Fruit fly (Drosophila melanogaster): Measurements from ENCODE around the gene CG4009.

The CG4009 gene

DNA sequence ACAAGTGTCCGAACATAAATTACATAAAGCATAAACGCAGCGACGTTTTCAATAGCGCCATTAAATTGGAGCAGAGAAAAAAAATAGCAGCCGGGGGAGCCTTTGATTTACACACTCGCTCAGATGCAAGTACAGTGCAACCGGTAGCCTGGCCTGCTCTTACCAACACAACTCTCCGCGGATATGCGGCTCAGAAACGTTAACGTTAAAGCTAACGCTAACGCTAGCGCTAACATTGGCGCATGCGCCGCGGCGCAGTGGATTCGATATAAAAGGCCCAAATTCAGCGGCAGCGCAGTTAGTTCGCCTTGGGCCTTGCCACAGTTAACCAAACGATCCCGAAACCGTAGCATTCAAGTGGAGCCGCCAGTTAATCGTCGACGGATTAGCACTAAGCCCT, 21.6 kb downstream of the CG4009 start, which contains the start of gene Pxd:
TSS of gene Pxd (plus strand) at position 301 of the 400 bp plus-strand sequence.
- TF ChIP-seq Blimp-1 (GFP tag; optimal IDR thresholded peaks at IDR 0.05): no peak
- TF ChIP-seq CG10631 (GFP tag; optimal IDR thresholded peaks at IDR 0.05): no peak
- no peak for TF ChIP-seq CG11762 (GFP tag; optimal IDR thresholded peaks at IDR 0.05; ENCODE audit: insufficient read depth)
- TF ChIP-seq CG8119 (GFP tag; IDR thresholded peaks at IDR 0.05): no peak
- TF ChIP-seq acj6 (GFP tag; optimal IDR thresholded peaks at IDR 0.05): no peak
- TF ChIP-seq CG6276 (GFP tag; optimal IDR thresholded peaks at IDR 0.05): no peak
- no peak for TF ChIP-seq CG32006 (GFP tag; optimal IDR thresholded peaks at IDR 0.05)
- TF ChIP-seq Smox (GFP tag; optimal IDR thresholded peaks at IDR 0.05): no peak
- TF ChIP-seq Sox14 (GFP tag; optimal IDR thresholded peaks at IDR 0.05): no peak
- TF ChIP-seq CG15336 (GFP tag; IDR thresholded peaks at IDR 0.05): no peak
- no peak for TF ChIP-seq fd59A (GFP tag; optimal IDR thresholded peaks at IDR 0.05)
- no peak for TF ChIP-seq Hr38 (GFP tag; optimal IDR thresholded peaks at IDR 0.05)
- no peak for TF ChIP-seq topi (GFP tag; optimal IDR thresholded peaks at IDR 0.05)
- no peak for TF ChIP-seq CG1621 (tag; optimal IDR thresholded peaks at IDR 0.05)
- TF ChIP-seq eg (GFP tag; IDR thresholded peaks at IDR 0.05): no peak
- no peak for TF ChIP-seq cyc (GFP tag; optimal IDR thresholded peaks at IDR 0.05)
- no peak for TF ChIP-seq CG4318 (GFP tag; optimal IDR thresholded peaks at IDR 0.05)

DNA sequence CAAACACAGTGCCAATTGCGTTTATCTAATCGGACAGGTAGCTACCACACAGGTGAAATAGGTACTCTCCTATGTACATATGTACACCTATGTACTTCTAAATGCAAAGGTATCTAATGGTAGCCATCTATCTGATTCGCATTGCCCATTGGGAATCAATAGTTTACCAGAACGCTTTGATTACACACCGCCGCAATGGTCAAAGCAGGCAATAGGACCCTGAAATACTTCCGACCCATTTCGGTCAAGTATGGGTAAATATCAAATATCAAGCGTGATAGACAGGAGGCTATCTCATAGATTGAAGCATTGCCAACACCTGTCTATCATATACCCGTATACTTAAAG, 27.2 kb downstream of the CG4009 start:
- no peak for TF ChIP-seq Eip93F (GFP tag; optimal IDR thresholded peaks at IDR 0.05)
- no peak for TF ChIP-seq CG3032 (tag; optimal IDR thresholded peaks at IDR 0.05)
- TF ChIP-seq OdsH (GFP tag; optimal IDR thresholded peaks at IDR 0.05): no peak
- peak; percentile 53 for TF ChIP-seq vri (GFP tag; optimal IDR thresholded peaks at IDR 0.05)

- TF ChIP-seq CG4318 (GFP tag; optimal IDR thresholded peaks at IDR 0.05): no peak
- peak; percentile 93 for TF ChIP-seq vri (GFP tag; optimal IDR thresholded peaks at IDR 0.05)
- peak; percentile 94 for TF ChIP-seq svp (GFP tag)
- TF ChIP-seq dsx (GFP tag; optimal IDR thresholded peaks at IDR 0.05; ENCODE audit: poor library complexity, severe bottlenecking): no peak
- TF ChIP-seq Eip78C (GFP tag): peak; percentile 49
Measured at dm6 chr3R:17008018-17008674, 27.7 kb downstream of the CG4009 start, which contains the start of gene CG8907. Gene CG8907 (plus strand): TSS chr3R:17008269.

DNA sequence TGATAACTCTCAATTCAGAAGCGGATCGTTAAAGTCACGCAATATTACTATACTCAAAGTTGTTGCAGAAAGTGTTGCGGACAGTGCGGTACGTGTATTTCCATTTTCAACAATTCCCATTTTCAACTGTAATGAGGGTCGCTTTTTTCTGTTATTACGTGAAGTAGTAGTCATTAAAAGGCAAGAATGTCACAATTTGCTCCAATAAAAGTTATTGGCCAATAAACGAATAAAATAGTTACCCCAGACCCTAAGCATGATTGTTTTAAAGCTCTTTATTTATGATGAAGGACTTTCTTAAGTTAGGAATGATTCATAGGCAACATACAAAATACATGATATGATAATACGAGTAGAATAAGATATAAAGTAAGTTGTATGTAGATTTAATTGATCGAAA, 28.5 kb downstream of the CG4009 start:
- TF ChIP-seq CG11294 (GFP tag; IDR thresholded peaks at IDR 0.05) (no peak), CG32006 (GFP tag; optimal IDR thresholded peaks at IDR 0.05) (no peak), esn (GFP tag; optimal IDR thresholded peaks at IDR 0.05) (no peak)

DNA sequence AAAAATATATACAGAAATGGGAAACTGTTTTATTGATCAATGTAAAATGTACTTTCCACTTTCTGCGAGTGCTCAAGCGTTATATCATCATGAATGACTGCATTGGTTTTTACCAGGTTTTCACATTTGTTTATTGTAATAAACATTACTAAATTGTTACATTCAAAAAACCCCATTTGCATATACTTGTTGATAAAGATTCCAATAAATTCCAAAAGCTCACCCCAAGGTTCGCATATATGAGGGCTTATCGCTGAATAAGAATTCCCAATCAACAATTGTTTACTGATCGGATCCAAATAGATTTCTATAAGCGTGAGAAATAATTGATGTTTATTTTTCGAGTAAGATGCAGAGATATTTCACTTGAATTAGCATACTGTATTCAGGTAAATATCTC, 32.4 kb downstream of the CG4009 start:
- TF ChIP-seq net (GFP tag; optimal IDR thresholded peaks at IDR 0.05) (no peak), Hr39 (GFP tag; optimal IDR thresholded peaks at IDR 0.05) (no peak), vri (GFP tag; optimal IDR thresholded peaks at IDR 0.05) (no peak), svp (GFP tag) (peak; percentile 39), pdm3 (GFP tag; optimal IDR thresholded peaks at IDR 0.05) (no peak), Sox15 (GFP tag; optimal IDR thresholded peaks at IDR 0.05) (no peak), Blimp-1 (GFP tag; optimal IDR thresholded peaks at IDR 0.05) (no peak)

DNA sequence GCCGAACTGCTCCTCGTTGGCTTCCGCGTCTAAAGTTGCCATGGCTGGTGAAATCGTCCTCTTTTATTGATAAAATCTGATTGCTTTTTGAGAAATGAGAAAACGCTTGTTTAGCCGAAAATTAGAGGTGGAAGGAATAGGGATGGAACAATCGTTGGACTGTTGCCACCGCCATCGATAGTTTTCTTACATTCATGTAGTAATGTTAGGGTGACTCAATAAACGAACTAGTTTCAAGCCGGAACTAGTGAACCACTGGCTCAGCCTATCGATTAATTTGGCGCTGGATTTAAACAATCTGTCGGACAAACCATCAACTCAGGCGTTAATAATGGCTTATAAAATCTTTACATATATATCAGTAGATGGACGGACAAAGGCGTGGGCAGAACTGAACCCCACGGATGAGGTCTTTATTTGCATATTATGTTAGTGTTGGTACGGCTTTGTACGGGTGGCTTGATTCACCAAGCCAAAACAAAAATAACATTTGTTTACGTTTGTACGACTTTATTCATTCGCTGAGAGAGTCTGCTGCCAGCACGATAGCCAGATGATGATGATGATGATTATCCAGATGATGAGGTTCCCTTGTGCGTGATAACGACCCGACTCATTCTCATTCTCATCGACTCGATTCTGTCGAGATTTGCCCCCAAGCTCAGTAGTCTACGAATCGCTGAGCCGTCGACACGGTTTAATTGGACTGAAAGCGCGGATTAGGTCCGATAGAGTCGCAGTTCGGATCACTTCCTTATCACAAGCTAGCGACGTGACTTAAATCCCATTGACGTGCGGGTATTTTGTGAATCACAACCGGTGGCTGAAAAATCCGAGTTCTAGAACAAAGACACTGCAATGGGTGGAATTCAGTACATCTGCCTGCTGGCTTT, 33.4 kb downstream of the CG4009 start, which contains the start of the genes Sf3a1 and Irc:
TSS of gene Sf3a1 (minus strand) at position 138 of the 893 bp plus-strand sequence.
TSS of gene Irc (plus strand) at position 658 of the 893 bp plus-strand sequence.
- no peak for TF ChIP-seq acj6 (GFP tag; optimal IDR thresholded peaks at IDR 0.05)
- TF ChIP-seq eg (GFP tag; IDR thresholded peaks at IDR 0.05): 0 out of 3 replicates have a peak, but pooled peaks have one; percentile 19
- TF ChIP-seq CG11762 (GFP tag; optimal IDR thresholded peaks at IDR 0.05; ENCODE audit: insufficient read depth): no peak
- TF ChIP-seq esn (GFP tag; optimal IDR thresholded peaks at IDR 0.05): peak; percentile 31
- no peak for TF ChIP-seq CG31627 (GFP tag; optimal IDR thresholded peaks at IDR 0.05)
- no peak for TF ChIP-seq CG7368 (GFP tag; optimal IDR thresholded peaks at IDR 0.05)
- peak in 1 of 2 experiments; percentile 62 for TF ChIP-seq ss (GFP tag; optimal IDR thresholded peaks at IDR 0.05)
- TF ChIP-seq CG34406 (GFP tag; optimal IDR thresholded peaks at IDR 0.05): no peak
- TF ChIP-seq CG8632 (GFP tag; optimal IDR thresholded peaks at IDR 0.05): no peak
- no peak for TF ChIP-seq topi (GFP tag; optimal IDR thresholded peaks at IDR 0.05)
- TF ChIP-seq Gug (GFP tag; IDR thresholded peaks at IDR 0.05): 0 out of 2 replicates have a peak, but pooled peaks have one; percentile 16
- peak; percentile 85 for TF ChIP-seq CG1621 (tag; optimal IDR thresholded peaks at IDR 0.05)
- TF ChIP-seq CG6792 (GFP tag; optimal IDR thresholded peaks at IDR 0.05): no peak
- 0 out of 3 replicates have a peak, but pooled peaks have one; percentile 31 for TF ChIP-seq CG6163 (GFP tag; IDR thresholded peaks at IDR 0.05)
- peak; percentile 44 for TF ChIP-seq Sox14 (GFP tag; optimal IDR thresholded peaks at IDR 0.05)
- peak; percentile 33 for TF ChIP-seq fkh (GFP tag; optimal IDR thresholded peaks at IDR 0.05)
- TF ChIP-seq Eip78C (GFP tag): peak; percentile 70
- peak; percentile 93 for TF ChIP-seq svp (GFP tag)
